Fruit fly (Drosophila melanogaster): ENCODE results near the gene ed.

Gene ed

dm6 chr2L:4030236-4030943 lies 787 bp upstream of the ed start (continued):
- TF ChIP-seq Bgb (GFP tag; IDR thresholded peaks at IDR 0.05; ENCODE audit: partially characterized antibody): peak; percentile 73
- peak; percentile 52 for TF ChIP-seq CG7786 (GFP tag; optimal IDR thresholded peaks at IDR 0.05)
- peak; percentile 79 for TF ChIP-seq CG1529 (GFP tag; optimal IDR thresholded peaks at IDR 0.05)
- peak; percentile 72 for TF ChIP-seq Oaz (GFP tag; IDR thresholded peaks at IDR 0.05)
- peak; percentile 82 for TF ChIP-seq CrebB (tag; optimal IDR thresholded peaks at IDR 0.05)
- peak; percentile 74 for TF ChIP-seq CG12104 (GFP tag; optimal IDR thresholded peaks at IDR 0.05)
- TF ChIP-seq CG17802 (tag; optimal IDR thresholded peaks at IDR 0.05): peak; percentile 61
- peak; percentile 53 for TF ChIP-seq gcm2 (GFP tag; optimal IDR thresholded peaks at IDR 0.05)
- TF ChIP-seq trem (tag; optimal IDR thresholded peaks at IDR 0.05): peak; percentile 74
- peak; percentile 58; the same call in 1 of the 2 replicates for TF ChIP-seq Nf-YA (GFP tag; IDR thresholded peaks at IDR 0.05)
- TF ChIP-seq kay (GFP tag; optimal IDR thresholded peaks at IDR 0.05): peak; percentile 32
- peak; percentile 77 for TF ChIP-seq sna (GFP tag; IDR thresholded peaks at IDR 0.05; ENCODE audit: partially characterized antibody)
- TF ChIP-seq aop (GFP tag; IDR thresholded peaks at IDR 0.05): peak; percentile 77; the same call in 1 of the 2 replicates
- TF ChIP-seq Hmx (GFP tag; optimal IDR thresholded peaks at IDR 0.05): no peak
- TF ChIP-seq gfzf (GFP tag; optimal IDR thresholded peaks at IDR 0.05): no peak
- 0 out of 2 replicates have a peak, but pooled peaks have one; percentile 31 for TF ChIP-seq CG11085 (GFP tag; IDR thresholded peaks at IDR 0.05)
- TF ChIP-seq CG9876 (GFP tag; optimal IDR thresholded peaks at IDR 0.05): peak; percentile 64
- TF ChIP-seq schlank (tag; optimal IDR thresholded peaks at IDR 0.05): peak; percentile 30
- peak; percentile 45 for TF ChIP-seq abd-A (tag; optimal IDR thresholded peaks at IDR 0.05)
- TF ChIP-seq Lpt (GFP tag; optimal IDR thresholded peaks at IDR 0.05): no peak
- TF ChIP-seq pho (GFP tag; optimal IDR thresholded peaks at IDR 0.05): peak; percentile 46
- peak; percentile 19 for TF ChIP-seq zfh2 (GFP tag; optimal IDR thresholded peaks at IDR 0.05)
- no peak for TF ChIP-seq Hand (GFP tag; optimal IDR thresholded peaks at IDR 0.05)
- peak; percentile 90 for TF ChIP-seq D19B (GFP tag; optimal IDR thresholded peaks at IDR 0.05)
- no peak for TF ChIP-seq Dp (GFP tag; optimal IDR thresholded peaks at IDR 0.05)
- peak; percentile 83 for TF ChIP-seq CG14441 (GFP tag; IDR thresholded peaks at IDR 0.05)
- TF ChIP-seq CG3847 (GFP tag; IDR thresholded peaks at IDR 0.05): peak; percentile 80
- TF ChIP-seq Hr39 (optimal IDR thresholded peaks at IDR 0.05): no peak
- TF ChIP-seq CG7357 (GFP tag; IDR thresholded peaks at IDR 0.05): peak; percentile 79
- TF ChIP-seq chm (GFP tag; IDR thresholded peaks at IDR 0.05): peak; percentile 89
- TF ChIP-seq CG18599 (GFP tag; optimal IDR thresholded peaks at IDR 0.05): peak; percentile 74
- TF ChIP-seq CG2199 (GFP tag; IDR thresholded peaks at IDR 0.05): peak; percentile 91
- TF ChIP-seq CG8765 (GFP tag; IDR thresholded peaks at IDR 0.05): peak; percentile 70
- peak; percentile 65 for TF ChIP-seq CHES-1-like (GFP tag; optimal IDR thresholded peaks at IDR 0.05)
- peak; percentile 48; the same call in 1 of the 2 replicates for TF ChIP-seq CG4360 (GFP tag; IDR thresholded peaks at IDR 0.05)
- peak; percentile 89 for TF ChIP-seq CG32772 (GFP tag; IDR thresholded peaks at IDR 0.05)
- TF ChIP-seq al (GFP tag; IDR thresholded peaks at IDR 0.05): peak; percentile 71
- peak; percentile 75 for TF ChIP-seq CG2120 (GFP tag; optimal IDR thresholded peaks at IDR 0.05)
- peak; percentile 26 for TF ChIP-seq Fer1 (GFP tag; optimal IDR thresholded peaks at IDR 0.05)
- TF ChIP-seq Gsc (GFP tag; IDR thresholded peaks at IDR 0.05): no peak
- peak; percentile 85 for TF ChIP-seq CG14710 (tag; optimal IDR thresholded peaks at IDR 0.05)
- peak; percentile 83 for TF ChIP-seq Atf6 (GFP tag; IDR thresholded peaks at IDR 0.05)
- TF ChIP-seq CG8944 (GFP tag; optimal IDR thresholded peaks at IDR 0.05): peak; percentile 77
- peak; percentile 80 for TF ChIP-seq PHDP (tag; optimal IDR thresholded peaks at IDR 0.05)
- TF ChIP-seq Scr (GFP tag; IDR thresholded peaks at IDR 0.05; ENCODE audit: partially characterized antibody): peak; percentile 69
- peak; percentile 79 for TF ChIP-seq CG1602 (GFP tag; optimal IDR thresholded peaks at IDR 0.05)
- peak; percentile 57 for TF ChIP-seq org-1 (GFP tag; optimal IDR thresholded peaks at IDR 0.05)
- TF ChIP-seq BEAF-32 (GFP tag; optimal IDR thresholded peaks at IDR 0.05): no peak
- no peak; the same call in 2 of the 3 replicates for TF ChIP-seq CG11560 (tag; IDR thresholded peaks at IDR 0.05)
- TF ChIP-seq CG3163 (GFP tag; optimal IDR thresholded peaks at IDR 0.05): peak; percentile 83
- peak; percentile 50 for TF ChIP-seq CG43689 (GFP tag; IDR thresholded peaks at IDR 0.05)
